Worm (Caenorhabditis elegans): ENCODE results near the gene EEED8.15.

ce11 chrII:5417905-5418304 lies 1.1 kb upstream of the EEED8.15 start:
- TF ChIP-seq ama-1 (optimal IDR thresholded peaks at IDR 0.05) (no peak), hmg-4 (GFP tag; optimal IDR thresholded peaks at IDR 0.05) (no peak), pes-1 (GFP tag; IDR thresholded peaks at IDR 0.05) (no peak)
